Fruit fly (Drosophila melanogaster): ENCODE data around the gene CG42587.
A peak's percentile ranks its signal among the peaks of the same experiment; 100 is the strongest.

CG42587 gene

dm6 chr2L:14706194-14706593 is 38.8 kb downstream of the CG42587 start (continued):
- no peak for TF ChIP-seq CG18011 (GFP tag; optimal IDR thresholded peaks at IDR 0.05)
- no peak for TF ChIP-seq cad (GFP tag; optimal IDR thresholded peaks at IDR 0.05)
- TF ChIP-seq ato (GFP tag; IDR thresholded peaks at IDR 0.05; ENCODE audit: partially characterized antibody) = peak; percentile 53; the same call in 1 of the 2 replicates
- TF ChIP-seq CG31441 (GFP tag; IDR thresholded peaks at IDR 0.05) = peak; percentile 57; the same call in 1 of the 2 replicates
- TF ChIP-seq salm (tag; optimal IDR thresholded peaks at IDR 0.05) = no peak
- peak; percentile 77 for TF ChIP-seq CG4820 (GFP tag; optimal IDR thresholded peaks at IDR 0.05)
- TF ChIP-seq CG1024 (GFP tag; IDR thresholded peaks at IDR 0.05) = peak; percentile 64
- TF ChIP-seq CG3407 (GFP tag; optimal IDR thresholded peaks at IDR 0.05) = no peak
- peak; percentile 83 for TF ChIP-seq slp2 (GFP tag; optimal IDR thresholded peaks at IDR 0.05)
- no peak for TF ChIP-seq Nf-YB (GFP tag; optimal IDR thresholded peaks at IDR 0.05)
- peak; percentile 61 for TF ChIP-seq Hr3 (GFP tag; optimal IDR thresholded peaks at IDR 0.05)
- TF ChIP-seq ap (GFP tag; IDR thresholded peaks at IDR 0.05) = no peak
- peak; percentile 77 for TF ChIP-seq CG17359 (tag; optimal IDR thresholded peaks at IDR 0.05)
- no peak for TF ChIP-seq CG17385 (GFP tag; optimal IDR thresholded peaks at IDR 0.05)
- peak; percentile 8 for TF ChIP-seq pzg (GFP tag; optimal IDR thresholded peaks at IDR 0.05)
- TF ChIP-seq gsb-n (tag; optimal IDR thresholded peaks at IDR 0.05) = peak; percentile 46
- peak; percentile 74 for TF ChIP-seq ind (GFP tag; optimal IDR thresholded peaks at IDR 0.05)
- TF ChIP-seq pum (GFP tag; optimal IDR thresholded peaks at IDR 0.05) = peak; percentile 86
- no peak for TF ChIP-seq Adf1 (GFP tag; IDR thresholded peaks at IDR 0.05)
- peak; percentile 36 for TF ChIP-seq CG30431 (GFP tag; optimal IDR thresholded peaks at IDR 0.05)
- TF ChIP-seq run (tag; optimal IDR thresholded peaks at IDR 0.05) = no peak
- no peak for TF ChIP-seq CG12299 (tag; optimal IDR thresholded peaks at IDR 0.05)
- peak; percentile 78 for TF ChIP-seq repo (GFP tag; optimal IDR thresholded peaks at IDR 0.05)
- no peak for TF ChIP-seq hkb (optimal IDR thresholded peaks at IDR 0.05)
- peak; percentile 65 for TF ChIP-seq hkb (GFP tag; IDR thresholded peaks at IDR 0.05)
- peak; percentile 46 for TF ChIP-seq pita (GFP tag; optimal IDR thresholded peaks at IDR 0.05)
- TF ChIP-seq Sox102F (GFP tag; optimal IDR thresholded peaks at IDR 0.05) = peak; percentile 63
- TF ChIP-seq Aef1 (GFP tag; IDR thresholded peaks at IDR 0.05) = peak; percentile 63; the same call in 2 of the 3 replicates
- TF ChIP-seq Lim3 (GFP tag; IDR thresholded peaks at IDR 0.05) = no peak
- TF ChIP-seq ci (GFP tag; IDR thresholded peaks at IDR 0.05) = peak; percentile 83
- peak; percentile 54 for TF ChIP-seq CG12155 (GFP tag; optimal IDR thresholded peaks at IDR 0.05)
- peak; percentile 71 for TF ChIP-seq CG1792 (GFP tag; optimal IDR thresholded peaks at IDR 0.05)
- TF ChIP-seq Ravus (GFP tag; IDR thresholded peaks at IDR 0.05) = no peak
- TF ChIP-seq Myb (GFP tag; optimal IDR thresholded peaks at IDR 0.05) = peak; percentile 64
- TF ChIP-seq CG4707 (GFP tag; optimal IDR thresholded peaks at IDR 0.05) = no peak
- no peak for TF ChIP-seq dati (GFP tag; IDR thresholded peaks at IDR 0.05)
- TF ChIP-seq MTF-1 (GFP tag; optimal IDR thresholded peaks at IDR 0.05; ENCODE audit: borderline replicate concordance) = peak; percentile 87
- TF ChIP-seq kni (GFP tag; optimal IDR thresholded peaks at IDR 0.05) = peak; percentile 2
- TF ChIP-seq CG9727 (GFP tag; optimal IDR thresholded peaks at IDR 0.05) = peak; percentile 62
- peak; percentile 51; the same call in 1 of the 2 replicates for TF ChIP-seq Ada2b (GFP tag; IDR thresholded peaks at IDR 0.05)
- TF ChIP-seq CG6813 (GFP tag; optimal IDR thresholded peaks at IDR 0.05) = peak; percentile 45
- TF ChIP-seq CG3838 (GFP tag; optimal IDR thresholded peaks at IDR 0.05) = no peak
- TF ChIP-seq Elba2 (GFP tag; optimal IDR thresholded peaks at IDR 0.05) = peak; percentile 56
- no peak for TF ChIP-seq tap (tag; optimal IDR thresholded peaks at IDR 0.05)
- no peak for TF ChIP-seq jigr1 (GFP tag; IDR thresholded peaks at IDR 0.05)
- TF ChIP-seq luna (GFP tag; optimal IDR thresholded peaks at IDR 0.05) = no peak
- peak; percentile 81 for TF ChIP-seq Hsf (GFP tag; optimal IDR thresholded peaks at IDR 0.05)
- TF ChIP-seq CG34376 (GFP tag; optimal IDR thresholded peaks at IDR 0.05) = peak; percentile 16
- peak; percentile 75 for TF ChIP-seq bcd (GFP tag; optimal IDR thresholded peaks at IDR 0.05)
- no peak for TF ChIP-seq zen2 (GFP tag; IDR thresholded peaks at IDR 0.05; ENCODE audit: partially characterized antibody)
- peak; percentile 42 for TF ChIP-seq Bdp1 (GFP tag; optimal IDR thresholded peaks at IDR 0.05)
- peak; percentile 77 for TF ChIP-seq en (GFP tag; optimal IDR thresholded peaks at IDR 0.05)

All from whole organism, embryonic.